Fruit fly (Drosophila melanogaster): ENCODE data around the gene tHMG2.

Gene tHMG2

dm6 chr3R:22488855-22489254 lies 3.9 kb upstream of the tHMG2 start, which contains the start of gene CG5376:
TSS of gene CG5376 (minus strand) at chr3R:22488955.
- no peak for TF ChIP-seq CG6683 (GFP tag; optimal IDR thresholded peaks at IDR 0.05)
- no peak for TF ChIP-seq CG9215 (GFP tag; IDR thresholded peaks at IDR 0.05)
- no peak for TF ChIP-seq ato (GFP tag; IDR thresholded peaks at IDR 0.05; ENCODE audit: partially characterized antibody)
- no peak for TF ChIP-seq YL-1 (GFP tag; optimal IDR thresholded peaks at IDR 0.05)
- TF ChIP-seq CG8281 (tag; optimal IDR thresholded peaks at IDR 0.05): no peak
- peak; percentile 12 to 13 for TF ChIP-seq Trl (optimal IDR thresholded peaks at IDR 0.05)
- no peak for TF ChIP-seq Trl (GFP tag; optimal IDR thresholded peaks at IDR 0.05)

dm6 chr3R:22491088-22491879 lies 1.5 kb upstream of the tHMG2 start, which contains the start of the genes CCT1 and tHMG1:
TSS of gene CCT1 (minus strand) at chr3R:22491439.
TSS of gene tHMG1 (plus strand) at chr3R:22491829.
- TF ChIP-seq CG2116 (GFP tag; optimal IDR thresholded peaks at IDR 0.05) (peak; percentile 91), Dip2 (GFP tag; IDR thresholded peaks at IDR 0.05) (no peak), CG4424 (GFP tag; optimal IDR thresholded peaks at IDR 0.05) (peak; percentile 24), otp (GFP tag; IDR thresholded peaks at IDR 0.05) (no peak), vnd (GFP tag; IDR thresholded peaks at IDR 0.05; ENCODE audit: partially characterized antibody) (peak; percentile 97), Rx (GFP tag; IDR thresholded peaks at IDR 0.05) (no peak), CG17328 (GFP tag; IDR thresholded peaks at IDR 0.05) (no peak), ro (GFP tag; IDR thresholded peaks at IDR 0.05) (no peak), h (optimal IDR thresholded peaks at IDR 0.05) (no peak), CG7839 (tag; optimal IDR thresholded peaks at IDR 0.05) (no peak), Xbp1 (GFP tag; optimal IDR thresholded peaks at IDR 0.05) (peak; percentile 2), Atf3 (GFP tag; optimal IDR thresholded peaks at IDR 0.05) (no peak), zf30C (GFP tag; optimal IDR thresholded peaks at IDR 0.05) (no peak), fd102C (GFP tag; optimal IDR thresholded peaks at IDR 0.05) (no peak), CG6254 (GFP tag; optimal IDR thresholded peaks at IDR 0.05) (no peak), sd (tag; optimal IDR thresholded peaks at IDR 0.05) (no peak), Xrp1 (GFP tag; IDR thresholded peaks at IDR 0.05) (no peak), croc (GFP tag; conservative IDR thresholded peaks at IDR 0.05) (no peak), CG17912 (GFP tag; optimal IDR thresholded peaks at IDR 0.05) (no peak), chm (GFP tag; IDR thresholded peaks at IDR 0.05) (no peak), NK7.1 (GFP tag; optimal IDR thresholded peaks at IDR 0.05) (no peak), ara (GFP tag; IDR thresholded peaks at IDR 0.05) (no peak), Dll (GFP tag; IDR thresholded peaks at IDR 0.05; ENCODE audit: partially characterized antibody) (peak; percentile 98), CG17568 (GFP tag; optimal IDR thresholded peaks at IDR 0.05) (no peak), CG32532 (GFP tag; IDR thresholded peaks at IDR 0.05) (no peak), eve (GFP tag; optimal IDR thresholded peaks at IDR 0.05) (no peak), Awh (GFP tag; IDR thresholded peaks at IDR 0.05) (no peak), ssp (GFP tag; IDR thresholded peaks at IDR 0.05) (no peak), gsb (GFP tag; IDR thresholded peaks at IDR 0.05) (no peak), CG13424 (tag; optimal IDR thresholded peaks at IDR 0.05) (peak; percentile 13), Dfd (GFP tag; optimal IDR thresholded peaks at IDR 0.05) (no peak), MESR4 (GFP tag; optimal IDR thresholded peaks at IDR 0.05) (peak; percentile 76), CG9609 (GFP tag; optimal IDR thresholded peaks at IDR 0.05) (no peak), kni (GFP tag; optimal IDR thresholded peaks at IDR 0.05) (no peak), peb (GFP tag; IDR thresholded peaks at IDR 0.05) (no peak), seq (GFP tag; IDR thresholded peaks at IDR 0.05) (no peak), CG7357 (GFP tag; IDR thresholded peaks at IDR 0.05) (no peak), CG16779 (GFP tag; IDR thresholded peaks at IDR 0.05) (no peak), bcd (GFP tag; optimal IDR thresholded peaks at IDR 0.05) (no peak), z (GFP tag; IDR thresholded peaks at IDR 0.05) (no peak), CG15696 (tag; optimal IDR thresholded peaks at IDR 0.05) (no peak), CG4820 (GFP tag; optimal IDR thresholded peaks at IDR 0.05) (no peak), HHEX (GFP tag; optimal IDR thresholded peaks at IDR 0.05) (no peak)
